Fruit fly (Drosophila melanogaster): ENCODE data around the gene Fum3.

The Fum3 gene

DNA sequence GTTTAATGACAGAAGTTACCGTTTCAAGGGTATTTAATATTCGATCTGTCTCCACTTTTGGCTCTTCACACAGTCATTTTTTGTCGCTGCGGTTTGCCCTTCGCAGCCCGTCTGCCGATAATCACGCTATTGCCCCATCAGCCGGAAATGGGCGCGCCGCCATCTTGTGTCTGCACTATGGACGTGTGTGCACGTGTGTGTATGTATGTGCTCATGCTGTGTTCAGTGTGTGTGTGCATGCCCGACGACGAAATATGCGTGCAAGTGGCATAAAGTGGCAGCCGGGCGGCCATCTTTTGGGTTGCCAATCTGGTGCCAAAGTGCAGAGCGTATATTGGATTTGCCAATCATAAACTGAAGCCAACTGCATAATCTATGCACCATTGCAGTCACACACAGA, 11.2 kb downstream of the Fum3 start (continued):
- TF ChIP-seq HHEX (GFP tag; optimal IDR thresholded peaks at IDR 0.05) (no peak), ttk (GFP tag; IDR thresholded peaks at IDR 0.05) (no peak), lmd (GFP tag; IDR thresholded peaks at IDR 0.05) (no peak), CG4360 (GFP tag; IDR thresholded peaks at IDR 0.05) (no peak), cg (GFP tag; optimal IDR thresholded peaks at IDR 0.05) (peak; percentile 2), Ets65A (GFP tag) (peak; percentile 76), disco-r (GFP tag; optimal IDR thresholded peaks at IDR 0.05) (no peak), CG6813 (GFP tag; optimal IDR thresholded peaks at IDR 0.05) (no peak), CG34376 (GFP tag; optimal IDR thresholded peaks at IDR 0.05) (no peak), grau (tag; optimal IDR thresholded peaks at IDR 0.05) (no peak), Sry-β (GFP tag; optimal IDR thresholded peaks at IDR 0.05) (no peak), CG30431 (GFP tag; optimal IDR thresholded peaks at IDR 0.05) (no peak), bbx (GFP tag; IDR thresholded peaks at IDR 0.05; ENCODE audit: partially characterized antibody) (no peak), Dll (GFP tag; IDR thresholded peaks at IDR 0.05; ENCODE audit: partially characterized antibody) (no peak), abd-A (tag; optimal IDR thresholded peaks at IDR 0.05) (no peak), CG1603 (tag; optimal IDR thresholded peaks at IDR 0.05) (peak; percentile 22), CG14965 (GFP tag; optimal IDR thresholded peaks at IDR 0.05; ENCODE audit: borderline replicate concordance) (no peak), Vsx1 (GFP tag; optimal IDR thresholded peaks at IDR 0.05) (no peak), Mes4 (GFP tag; optimal IDR thresholded peaks at IDR 0.05) (no peak), vfl (GFP tag; optimal IDR thresholded peaks at IDR 0.05) (no peak), CG1647 (GFP tag; optimal IDR thresholded peaks at IDR 0.05) (no peak), CG10543 (GFP tag; optimal IDR thresholded peaks at IDR 0.05) (no peak), ind (GFP tag; optimal IDR thresholded peaks at IDR 0.05) (no peak), CG1602 (GFP tag; optimal IDR thresholded peaks at IDR 0.05) (no peak), CG8478 (optimal IDR thresholded peaks at IDR 0.05) (no peak), lbe (GFP tag; optimal IDR thresholded peaks at IDR 0.05) (no peak), CG7963 (GFP tag; IDR thresholded peaks at IDR 0.05; ENCODE audit: partially characterized antibody) (no peak), NfI (GFP tag; optimal IDR thresholded peaks at IDR 0.05) (no peak), D19B (GFP tag; optimal IDR thresholded peaks at IDR 0.05) (no peak), pfk (GFP tag; optimal IDR thresholded peaks at IDR 0.05) (no peak), CG17361 (GFP tag; IDR thresholded peaks at IDR 0.05) (no peak), en (GFP tag; optimal IDR thresholded peaks at IDR 0.05) (no peak), ci (GFP tag; IDR thresholded peaks at IDR 0.05) (peak; percentile 55; the same call in 1 of the 3 replicates), toy (GFP tag; IDR thresholded peaks at IDR 0.05) (no peak), Ssrp (tag; optimal IDR thresholded peaks at IDR 0.05) (no peak), CG14441 (GFP tag; IDR thresholded peaks at IDR 0.05) (peak; percentile 42), Bteb2 (GFP tag; optimal IDR thresholded peaks at IDR 0.05) (no peak), CG7839 (tag; optimal IDR thresholded peaks at IDR 0.05) (no peak), Nf-YC (tag; optimal IDR thresholded peaks at IDR 0.05) (no peak), Poxn (GFP tag; IDR thresholded peaks at IDR 0.05) (no peak), amos (GFP tag; IDR thresholded peaks at IDR 0.05; ENCODE audit: partially characterized antibody) (no peak), CG7987 (GFP tag; optimal IDR thresholded peaks at IDR 0.05) (peak; percentile 31), CG16813 (GFP tag; IDR thresholded peaks at IDR 0.05; ENCODE audit: partially characterized antibody) (no peak), Blimp-1 (GFP tag; optimal IDR thresholded peaks at IDR 0.05) (no peak), CG12769 (tag; optimal IDR thresholded peaks at IDR 0.05) (no peak), gro (GFP tag; optimal IDR thresholded peaks at IDR 0.05) (no peak), inv (GFP tag; IDR thresholded peaks at IDR 0.05; ENCODE audit: partially characterized antibody) (no peak), CG18599 (GFP tag; optimal IDR thresholded peaks at IDR 0.05) (no peak), caup (GFP tag; optimal IDR thresholded peaks at IDR 0.05; ENCODE audit: severe bottlenecking) (no peak), CG13775 (GFP tag; optimal IDR thresholded peaks at IDR 0.05) (no peak), CG3281 (GFP tag; optimal IDR thresholded peaks at IDR 0.05) (no peak)

All from whole organism, embryonic.